Worm (Caenorhabditis elegans) whole organism, L3 larva: ENCODE results near the gene bcl-7.

ENCODE experiments used
- R02D3.7 ChIP-seq: fragments of 150-350 bp; optimal IDR thresholded peaks from 2 replicates; lab custom pipeline; 2014; ENCODE audit warnings: missing biosample characterization, missing genetic modification characterization
- ZK546.5 ChIP-seq: sonication (generic microtip); optimal IDR thresholded peaks from 2 replicates; lab custom pipeline; 2017; ENCODE audit warnings: missing biosample characterization, missing genetic modification characterization
- aly-2 ChIP-seq: fragments of 150-350 bp; optimal IDR thresholded peaks from 2 replicates; lab custom pipeline; 2014; ENCODE audit warnings: missing biosample characterization, missing genetic modification characterization
- ama-1 ChIP-seq: fragments of 150-350 bp; optimal IDR thresholded peaks from 2 replicates; lab custom pipeline; 2018
- ceh-28 ChIP-seq: fragments of 150-350 bp; optimal IDR thresholded peaks from 2 replicates; lab custom pipeline; 2014; ENCODE audit warnings: missing biosample characterization, missing genetic modification reagents, missing genetic modification characterization
- daf-12 ChIP-seq: fragments of 150-350 bp; optimal IDR thresholded peaks from 2 replicates; lab custom pipeline; 2014; ENCODE audit warnings: missing biosample characterization, missing genetic modification reagents, missing genetic modification characterization
- egl-5 ChIP-seq: fragments of 150-350 bp; optimal IDR thresholded peaks from 2 replicates; lab custom pipeline; 2017; ENCODE audit warnings: missing biosample characterization, missing genetic modification reagents, missing genetic modification characterization, inconsistent platforms
- elt-1 ChIP-seq: fragments of 150-350 bp; optimal IDR thresholded peaks from 2 replicates; lab custom pipeline; 2014; ENCODE audit warnings: missing biosample characterization, missing genetic modification characterization
- elt-2 ChIP-seq: sonication (generic microtip); optimal IDR thresholded peaks from 2 replicates; lab custom pipeline; 2016; ENCODE audit warnings: missing genetic modification reagents, mild to moderate bottlenecking, missing genetic modification characterization, missing compliant biosample characterization
- elt-3 ChIP-seq, 3 experiments: fragments of 150-350 bp in 1 of 3; sonication (generic microtip) in 2 of 3; optimal IDR thresholded peaks; 2 replicates in 2 of 3; 4 replicates in 1 of 3; lab custom pipeline; 2014 to 2017; ENCODE audit warnings: missing biosample characterization in 3 of 3, missing genetic modification characterization in 3 of 3
- eor-1 ChIP-seq, 2 experiments: fragments of 150-350 bp; optimal IDR thresholded peaks; 2 replicates each; lab custom pipeline; 2014 to 2018; ENCODE audit warnings: missing biosample characterization in 2 of 2, missing genetic modification characterization in 2 of 2
- fkh-10 ChIP-seq: sonication (generic microtip); optimal IDR thresholded peaks from 2 replicates; lab custom pipeline; 2017; ENCODE audit warnings: missing biosample characterization, missing genetic modification reagents, missing genetic modification characterization
- fkh-2 ChIP-seq: fragments of 150-350 bp; optimal IDR thresholded peaks from 2 replicates; lab custom pipeline; 2014; ENCODE audit warnings: missing biosample characterization, missing genetic modification reagents, missing genetic modification characterization
- fos-1 ChIP-seq: fragments of 150-350 bp; optimal IDR thresholded peaks from 2 replicates; lab custom pipeline; 2014; ENCODE audit warnings: missing biosample characterization, missing genetic modification characterization
- hmg-11 ChIP-seq: sonication (generic microtip); optimal IDR thresholded peaks from 2 replicates; lab custom pipeline; 2016; ENCODE audit warnings: missing genetic modification characterization, missing compliant biosample characterization
- jun-1 ChIP-seq: fragments of 150-350 bp; optimal IDR thresholded peaks from 2 replicates; lab custom pipeline; 2014; ENCODE audit warnings: missing biosample characterization, missing genetic modification reagents, missing genetic modification characterization
- lin-15B ChIP-seq: fragments of 150-350 bp; optimal IDR thresholded peaks from 2 replicates; lab custom pipeline; 2014; ENCODE audit warnings: missing biosample characterization, missing genetic modification characterization
- lsy-12 ChIP-seq: sonication (generic microtip); optimal IDR thresholded peaks from 2 replicates; lab custom pipeline; 2016; ENCODE audit warnings: mild to moderate bottlenecking, missing genetic modification characterization, missing compliant biosample characterization
- mdl-1 ChIP-seq: fragments of 150-350 bp; optimal IDR thresholded peaks from 2 replicates; lab custom pipeline; 2014; ENCODE audit warnings: missing biosample characterization, missing genetic modification characterization
- mml-1 ChIP-seq: fragments of 150-350 bp; sonication (generic microtip); optimal IDR thresholded peaks from 3 replicates; lab custom pipeline; 2014; ENCODE audit warnings: missing biosample characterization, missing genetic modification characterization
- nfya-1 ChIP-seq: sonication (generic microtip); optimal IDR thresholded peaks from 2 replicates; lab custom pipeline; 2017; ENCODE audit warnings: missing genetic modification characterization, mild to moderate bottlenecking, missing compliant biosample characterization, antibody characterized with exemption, moderate library complexity; ENCODE audit not compliant: insufficient read depth
- nhr-11 ChIP-seq: fragments of 150-350 bp; optimal IDR thresholded peaks from 2 replicates; lab custom pipeline; 2014; ENCODE audit warnings: missing biosample characterization, missing genetic modification characterization
- nhr-12 ChIP-seq: fragments of 150-350 bp; optimal IDR thresholded peaks from 2 replicates; lab custom pipeline; 2014; ENCODE audit warnings: missing biosample characterization, missing genetic modification characterization
- nhr-23 ChIP-seq: fragments of 150-350 bp; optimal IDR thresholded peaks from 2 replicates; lab custom pipeline; 2014; ENCODE audit warnings: missing biosample characterization, missing genetic modification reagents, missing genetic modification characterization
- nhr-237 ChIP-seq: fragments of 150-350 bp; optimal IDR thresholded peaks from 2 replicates; lab custom pipeline; 2014; ENCODE audit warnings: missing biosample characterization, missing genetic modification characterization
- nhr-28 ChIP-seq: fragments of 150-350 bp; optimal IDR thresholded peaks from 2 replicates; lab custom pipeline; 2014; ENCODE audit warnings: missing biosample characterization, missing genetic modification characterization
- nhr-67 ChIP-seq: fragments of 150-350 bp; optimal IDR thresholded peaks from 2 replicates; lab custom pipeline; 2014; ENCODE audit warnings: missing biosample characterization, missing genetic modification characterization
- nhr-76 ChIP-seq: fragments of 150-350 bp; sonication (generic microtip); optimal IDR thresholded peaks from 5 replicates; lab custom pipeline; 2014; ENCODE audit warnings: missing biosample characterization, missing genetic modification characterization
- nhr-77 ChIP-seq: fragments of 150-350 bp; optimal IDR thresholded peaks from 2 replicates; lab custom pipeline; 2014; ENCODE audit warnings: missing biosample characterization, missing genetic modification characterization
- pha-4 ChIP-seq: fragments of 150-350 bp; optimal IDR thresholded peaks from 2 replicates; lab custom pipeline; 2014; ENCODE audit warnings: missing biosample characterization, missing genetic modification reagents, missing genetic modification characterization
- pqm-1 ChIP-seq: fragments of 150-350 bp; optimal IDR thresholded peaks from 2 replicates; lab custom pipeline; 2017; ENCODE audit warnings: missing biosample characterization, missing genetic modification characterization, inconsistent platforms
- skn-1 ChIP-seq: fragments of 150-350 bp; optimal IDR thresholded peaks from 2 replicates; lab custom pipeline; 2014; ENCODE audit warnings: missing biosample characterization, missing genetic modification characterization
- snpc-4 ChIP-seq: fragments of 150-350 bp; optimal IDR thresholded peaks from 2 replicates; lab custom pipeline; 2014; ENCODE audit warnings: missing biosample characterization, missing genetic modification characterization
- tbx-2 ChIP-seq: sonication (generic microtip); optimal IDR thresholded peaks from 2 replicates; lab custom pipeline; 2016; ENCODE audit warnings: mild to moderate bottlenecking, missing genetic modification characterization, missing compliant biosample characterization
- unc-39 ChIP-seq: sonication (generic microtip); optimal IDR thresholded peaks from 4 replicates; lab custom pipeline; 2017; ENCODE audit warnings: missing biosample characterization, missing genetic modification characterization
- unc-62 ChIP-seq: fragments of 150-350 bp; sonication (generic microtip); optimal IDR thresholded peaks from 4 replicates; lab custom pipeline; 2014; ENCODE audit warnings: missing biosample characterization, missing genetic modification reagents, missing genetic modification characterization
- zag-1 ChIP-seq: fragments of 150-350 bp; optimal IDR thresholded peaks from 2 replicates; lab custom pipeline; 2014; ENCODE audit warnings: missing biosample characterization, missing genetic modification characterization
- ztf-11 ChIP-seq: fragments of 150-350 bp; optimal IDR thresholded peaks from 2 replicates; lab custom pipeline; 2014; ENCODE audit warnings: missing biosample characterization, missing genetic modification characterization
- ztf-4 ChIP-seq: fragments of 150-350 bp; optimal IDR thresholded peaks from 2 replicates; lab custom pipeline; 2014; ENCODE audit warnings: missing biosample characterization, missing genetic modification characterization

The bcl-7 gene

DNA sequence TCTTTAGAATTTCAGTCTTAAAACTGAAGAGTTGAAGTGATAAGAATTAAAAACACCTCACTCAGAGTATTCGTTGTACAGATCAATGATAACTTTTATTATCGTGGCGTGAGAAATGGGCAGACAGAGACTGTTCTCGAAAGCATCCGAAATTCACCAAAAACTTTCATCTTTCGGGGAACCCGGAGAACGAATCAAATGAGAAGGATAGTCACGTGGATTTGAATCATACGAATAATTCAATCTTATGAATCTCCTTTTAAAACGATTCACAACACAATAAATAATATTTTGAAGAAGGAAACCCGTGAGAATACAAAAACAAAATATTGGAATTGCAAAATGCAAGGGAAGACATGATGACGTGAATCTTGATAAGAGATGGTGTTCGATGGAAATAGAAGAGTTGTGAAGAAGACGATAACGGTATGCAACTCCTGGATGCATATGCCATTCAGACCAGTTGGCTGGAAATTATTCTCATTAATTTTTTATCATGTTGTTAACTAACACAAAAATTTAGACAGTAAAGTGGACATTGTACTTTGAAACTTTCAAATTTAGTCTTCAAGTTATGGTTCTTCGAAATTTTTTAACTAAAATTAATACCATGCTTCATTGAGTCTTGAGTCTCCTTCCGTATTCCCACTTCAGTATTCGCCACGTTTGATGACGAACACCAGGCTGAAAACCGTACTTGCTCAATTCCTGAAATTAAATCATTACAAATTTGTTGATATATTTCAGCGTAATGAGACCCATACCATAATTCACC, 48.8 kb upstream of the bcl-7 start:
- TF ChIP-seq nfya-1 (no peak), nhr-23 (tag; lab: Kevin White, UChicago) (peak; percentile 10), elt-2 (tag; lab: Kevin White, UChicago) (peak; percentile 51), nhr-76 (no peak), nhr-11 (tag; lab: Kevin White, UChicago) (no peak), aly-2 (tag; lab: Kevin White, UChicago) (no peak), ztf-4 (tag; lab: Kevin White, UChicago) (no peak)
- TF ChIP-seq, all 47 proteins: peak for 2

DNA sequence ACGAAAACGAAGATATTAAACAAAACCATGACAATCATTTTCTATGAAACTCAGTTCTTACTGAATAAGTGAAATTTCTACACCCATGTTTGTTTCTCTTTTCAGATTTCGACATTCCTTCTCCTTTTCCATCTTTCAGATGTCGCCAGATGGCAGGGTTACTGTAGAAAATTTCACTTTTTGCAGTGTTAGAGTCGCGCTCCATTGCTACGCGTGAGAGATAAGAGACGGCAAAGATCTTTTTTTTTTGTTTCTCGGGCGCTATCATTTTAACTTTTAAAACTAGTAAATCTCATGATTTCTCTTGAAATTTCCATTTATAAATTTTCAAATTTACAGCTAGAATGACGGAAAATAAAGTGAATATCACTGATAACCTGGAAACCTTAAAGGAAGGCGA, 47.7 kb upstream of the bcl-7 start, which contains the start of the genes mig-21 and F01F1.2:
mig-21 (minus strand) TSS at position 166 of the 400 bp plus-strand sequence.
F01F1.2 (plus strand) TSS at position 340 of the 400 bp plus-strand sequence.
- no peak for TF ChIP-seq snpc-4 (tag; lab: Kevin White, UChicago)
- TF ChIP-seq ZK546.5, result no peak
- TF ChIP-seq fkh-2 (tag; lab: Kevin White, UChicago), result no peak
- peak; percentile 12 for TF ChIP-seq pha-4 (tag; lab: Kevin White, UChicago)
- peak; percentile 27 for TF ChIP-seq lin-15B (tag; lab: Kevin White, UChicago)
- TF ChIP-seq nfya-1, result peak; percentile 34
- TF ChIP-seq, all 47 proteins: peak for 3

DNA sequence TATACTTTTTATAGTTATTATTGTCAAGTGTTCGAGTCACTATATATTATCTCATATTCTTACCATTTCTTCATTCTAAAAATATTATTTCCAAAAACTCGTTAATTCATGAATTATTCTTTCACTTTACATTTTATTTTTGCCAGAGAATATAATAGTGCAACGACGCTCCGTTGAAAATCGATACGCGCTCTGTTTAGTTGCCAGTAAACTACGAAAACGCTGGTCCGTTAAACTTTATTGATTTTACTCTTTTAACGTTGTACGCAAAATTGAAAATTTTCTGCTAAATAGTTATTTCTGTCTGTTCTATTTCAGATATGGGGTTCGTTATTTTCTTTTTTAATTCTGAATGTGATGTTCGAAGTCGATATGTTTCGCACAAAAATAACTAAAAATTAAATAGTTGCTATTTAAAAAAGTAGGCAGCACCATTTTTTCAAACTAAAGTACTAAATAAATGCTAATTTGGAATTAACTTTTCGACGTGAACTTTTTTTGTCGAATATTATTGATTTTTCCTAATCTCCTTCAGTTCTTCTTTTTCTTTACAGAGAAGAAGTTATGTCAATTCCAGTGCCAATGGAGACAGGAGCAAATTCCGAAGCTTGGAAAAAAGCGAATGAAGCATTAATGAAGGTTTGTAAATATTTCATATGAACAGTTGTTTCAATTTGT, 46.5 kb upstream of the bcl-7 start, which contains the start of gene hpo-10:
hpo-10 (plus strand) TSS at position 199 of the 678 bp plus-strand sequence.
- no peak for TF ChIP-seq fkh-2 (tag; lab: Kevin White, UChicago)
- TF ChIP-seq elt-2 (tag; lab: Kevin White, UChicago), result peak; percentile 20
- peak; percentile 63 for TF ChIP-seq ama-1
- TF ChIP-seq egl-5 (tag; lab: Kevin White, UChicago), result no peak
- TF ChIP-seq eor-1 (tag; optimal IDR thresholded peaks at IDR 0.05; lab: Kevin White, UChicago), result no peak
- peak; percentile 23 for TF ChIP-seq lin-15B (tag; lab: Kevin White, UChicago)
- TF ChIP-seq nhr-67 (tag; lab: Kevin White, UChicago), result no peak
- no peak for TF ChIP-seq nhr-11 (tag; lab: Kevin White, UChicago)
- no peak for TF ChIP-seq hmg-11 (tag; lab: Kevin White, UChicago)
- TF ChIP-seq nhr-237 (tag; lab: Kevin White, UChicago), result no peak
- peak; percentile 19 for TF ChIP-seq snpc-4 (tag; lab: Kevin White, UChicago)
- peak; percentile 51 for TF ChIP-seq nfya-1
- peak; percentile 24 for TF ChIP-seq nhr-23 (tag; lab: Kevin White, UChicago)
- TF ChIP-seq pqm-1, result no peak
- TF ChIP-seq nhr-28 (tag; lab: Kevin White, UChicago), result no peak
- no peak for TF ChIP-seq nhr-12 (tag; lab: Kevin White, UChicago)
- TF ChIP-seq mdl-1 (tag; lab: Kevin White, UChicago), result no peak
- no peak for TF ChIP-seq ztf-11 (tag; lab: Kevin White, UChicago)
- TF ChIP-seq ceh-28 (tag; lab: Kevin White, UChicago), result peak; percentile 52
- TF ChIP-seq fkh-10 (GFP tag; lab: Kevin White, UChicago), result no peak
- TF ChIP-seq nhr-77, result no peak
- no peak for TF ChIP-seq zag-1 (tag; lab: Kevin White, UChicago)
- no peak for TF ChIP-seq aly-2 (tag; lab: Kevin White, UChicago)
- no peak for TF ChIP-seq lsy-12 (tag; lab: Kevin White, UChicago)
- no peak for TF ChIP-seq tbx-2 (tag; lab: Kevin White, UChicago)
- TF ChIP-seq unc-62 (GFP tag; lab: Kevin White, UChicago), result no peak
- no peak for TF ChIP-seq pha-4 (tag; lab: Kevin White, UChicago)
- no peak for TF ChIP-seq jun-1 (tag; lab: Kevin White, UChicago)
- TF ChIP-seq nhr-76, result no peak
- TF ChIP-seq fos-1 (tag; lab: Kevin White, UChicago), result no peak
- no peak for TF ChIP-seq skn-1 (tag; lab: Kevin White, UChicago)
- no peak for TF ChIP-seq elt-1 (tag; lab: Kevin White, UChicago)
- TF ChIP-seq daf-12, result no peak
- no peak for TF ChIP-seq mml-1
- TF ChIP-seq R02D3.7 (tag; lab: Kevin White, UChicago), result no peak
- no peak for TF ChIP-seq elt-3 (tag; optimal IDR thresholded peaks at IDR 0.05; lab: Kevin White, UChicago)
- no peak for TF ChIP-seq unc-39
- TF ChIP-seq, all 47 proteins: peak for 7
